Fruit fly (Drosophila melanogaster): ENCODE data around the gene CG7742.

- peak; percentile 84 for TF ChIP-seq h (GFP tag; optimal IDR thresholded peaks at IDR 0.05)
- TF ChIP-seq woc (GFP tag; optimal IDR thresholded peaks at IDR 0.05), result peak; percentile 87
- peak; percentile 63 for TF ChIP-seq OdsH (GFP tag; optimal IDR thresholded peaks at IDR 0.05)
- TF ChIP-seq Abd-B (GFP tag; optimal IDR thresholded peaks at IDR 0.05), result no peak
Measured at dm6 chr2L:5249766-5250165, 34.9 kb upstream of the CG7742 start.
